Worm (Caenorhabditis elegans) whole organism, young adult: ENCODE data around the gene nhr-37.

Experiments
- B0035.1 ChIP-seq: sonication (generic microtip); optimal IDR thresholded peaks from 2 replicates; lab custom pipeline; 2016; ENCODE audit warnings: missing genetic modification characterization, mild to moderate bottlenecking, missing compliant biosample characterization, missing genotype, missing genetic modification reagents
- B0336.3 ChIP-seq: fragments of 200-800 bp; sonication (Bioruptor generic); IDR thresholded peaks from 2 replicates; pipeline ENCODE4 v1.3.6; 2022; ENCODE audit warnings: missing genetic modification characterization, missing compliant biosample characterization
- C17E4.6 ChIP-seq: fragments of 200-800 bp; sonication (Bioruptor generic); IDR thresholded peaks from 2 replicates; pipeline ENCODE4 v1.3.6; 2022; ENCODE audit warnings: missing genetic modification reagents, missing genetic modification characterization, missing compliant biosample characterization
- F10E7.11 ChIP-seq: sonication (generic microtip); optimal IDR thresholded peaks from 2 replicates; lab custom pipeline; 2017; ENCODE audit warnings: mild to moderate bottlenecking, missing genetic modification characterization, moderate library complexity, missing compliant biosample characterization
- F33H1.4 ChIP-seq: fragments of 200-800 bp; sonication (Bioruptor generic); IDR thresholded peaks from 2 replicates; pipeline ENCODE4 v1.3.6; 2022; ENCODE audit warnings: missing genetic modification reagents, missing genetic modification characterization, missing compliant biosample characterization
- F39B2.1 ChIP-seq: fragments of 200-800 bp; sonication (Bioruptor generic); IDR thresholded peaks from 2 replicates; pipeline ENCODE4 v1.3.6; 2022; ENCODE audit warnings: missing genetic modification reagents, missing genetic modification characterization, missing compliant biosample characterization
- F55B11.4 ChIP-seq: sonication (generic microtip); optimal IDR thresholded peaks from 2 replicates; lab custom pipeline; 2016; ENCODE audit warnings: missing compliant biosample characterization, missing genetic modification characterization, borderline replicate concordance; ENCODE audit not compliant: insufficient read depth
- K12H6.12 ChIP-seq: fragments of 200-800 bp; sonication (Bioruptor generic); optimal IDR thresholded peaks from 2 replicates; lab custom pipeline; 2018; ENCODE audit warnings: mild to moderate bottlenecking, missing genetic modification characterization, missing compliant biosample characterization
- T26A5.8 ChIP-seq: sonication (generic microtip); optimal IDR thresholded peaks from 2 replicates; lab custom pipeline; 2016; ENCODE audit warnings: missing genetic modification characterization, missing compliant biosample characterization
- Y67H2A.10 ChIP-seq: fragments of 200-800 bp; sonication (Bioruptor generic); conservative IDR thresholded peaks from 2 replicates; pipeline ENCODE4 v1.3.6; 2022; ENCODE audit warnings: missing genetic modification reagents, missing genetic modification characterization, missing compliant biosample characterization
- attf-6 ChIP-seq: fragments of 200-800 bp; sonication (Bioruptor generic); IDR thresholded peaks from 2 replicates; pipeline ENCODE4 v1.3.6; 2022; ENCODE audit warnings: missing genetic modification reagents, missing genetic modification characterization, missing compliant biosample characterization
- bed-1 ChIP-seq: fragments of 200-800 bp; sonication (Bioruptor generic); IDR thresholded peaks from 2 replicates; pipeline ENCODE4 v1.3.6; 2022; ENCODE audit warnings: missing genetic modification reagents, missing genetic modification characterization, missing compliant biosample characterization
- ceh-100 ChIP-seq: fragments of 200-800 bp; sonication (Bioruptor generic); IDR thresholded peaks from 2 replicates; pipeline ENCODE4 v1.3.6; 2022; ENCODE audit warnings: missing genetic modification reagents, missing genetic modification characterization, missing compliant biosample characterization
- ceh-91 ChIP-seq: fragments of 200-800 bp; sonication (Bioruptor generic); IDR thresholded peaks from 2 replicates; pipeline ENCODE4 v1.3.6; 2022; ENCODE audit warnings: missing genetic modification reagents, missing genetic modification characterization, missing compliant biosample characterization
- dpff-1 ChIP-seq: sonication (generic microtip); optimal IDR thresholded peaks from 2 replicates; lab custom pipeline; 2017; ENCODE audit warnings: mild to moderate bottlenecking, missing genetic modification characterization, missing compliant biosample characterization
- lag-1 ChIP-seq: fragments of 200-800 bp; sonication (Bioruptor generic); IDR thresholded peaks from 2 replicates; pipeline ENCODE4 v1.3.6; 2022; ENCODE audit warnings: missing genetic modification reagents, missing genetic modification characterization, missing compliant biosample characterization
- lsy-27 ChIP-seq: sonication (generic microtip); optimal IDR thresholded peaks from 2 replicates; lab custom pipeline; 2017; ENCODE audit warnings: missing genetic modification characterization, mild to moderate bottlenecking, missing compliant biosample characterization, antibody characterized with exemption, missing genotype, borderline replicate concordance; ENCODE audit not compliant: insufficient read depth
- madf-10 ChIP-seq: sonication (generic microtip); optimal IDR thresholded peaks from 2 replicates; lab custom pipeline; 2016; ENCODE audit warnings: mild to moderate bottlenecking, missing genetic modification characterization, missing compliant biosample characterization
- madf-3 ChIP-seq: fragments of 200-800 bp; sonication (Bioruptor generic); IDR thresholded peaks from 2 replicates; pipeline ENCODE4 v1.3.6; 2022; ENCODE audit warnings: missing genetic modification reagents, missing genetic modification characterization, missing compliant biosample characterization
- madf-8 ChIP-seq: fragments of 200-800 bp; sonication (Bioruptor generic); conservative IDR thresholded peaks from 2 replicates; pipeline ENCODE4 v1.3.6; 2022; ENCODE audit warnings: missing genetic modification reagents, missing genetic modification characterization, missing compliant biosample characterization
- mel-28 ChIP-seq: sonication (generic microtip); optimal IDR thresholded peaks from 2 replicates; lab custom pipeline; 2016; ENCODE audit warnings: borderline replicate concordance, mild to moderate bottlenecking, missing genetic modification characterization, missing compliant biosample characterization
- mes-4 ChIP-seq: sonication (generic microtip); optimal IDR thresholded peaks from 2 replicates; lab custom pipeline; 2016; ENCODE audit warnings: missing genotype, missing genetic modification characterization, missing compliant biosample characterization
- nfya-2 ChIP-seq: fragments of 200-800 bp; sonication (Bioruptor generic); IDR thresholded peaks from 2 replicates; pipeline ENCODE4 v1.3.6; 2022; ENCODE audit warnings: missing genetic modification reagents, missing genetic modification characterization, missing compliant biosample characterization
- nhr-179 ChIP-seq: sonication (generic microtip); optimal IDR thresholded peaks from 2 replicates; lab custom pipeline; 2016; ENCODE audit warnings: mild to moderate bottlenecking, missing genetic modification characterization, missing compliant biosample characterization
- nhr-80 ChIP-seq: sonication (generic microtip); optimal IDR thresholded peaks from 2 replicates; lab custom pipeline; 2016; ENCODE audit warnings: missing genetic modification characterization, missing compliant biosample characterization
- sdz-38 ChIP-seq: sonication (generic microtip); optimal IDR thresholded peaks from 2 replicates; lab custom pipeline; 2016; ENCODE audit warnings: missing genotype, missing genetic modification characterization, missing compliant biosample characterization
- snpc-1.1 ChIP-seq: sonication (generic microtip); optimal IDR thresholded peaks from 2 replicates; lab custom pipeline; 2017; ENCODE audit warnings: missing genetic modification characterization, mild to moderate bottlenecking, missing compliant biosample characterization, antibody characterized with exemption, moderate library complexity, missing genotype, missing genetic modification reagents; ENCODE audit not compliant: insufficient read depth
- snpc-1.3 ChIP-seq: sonication (generic microtip); optimal IDR thresholded peaks from 2 replicates; lab custom pipeline; 2017; ENCODE audit warnings: missing genetic modification characterization, mild to moderate bottlenecking, missing compliant biosample characterization, antibody characterized with exemption, moderate library complexity, missing genotype, missing genetic modification reagents; ENCODE audit not compliant: insufficient read depth
- snpc-3.4 ChIP-seq: sonication (generic microtip); optimal IDR thresholded peaks from 2 replicates; lab custom pipeline; 2017; ENCODE audit warnings: missing genetic modification characterization, mild to moderate bottlenecking, missing compliant biosample characterization, antibody characterized with exemption, moderate library complexity, missing genotype, missing genetic modification reagents
- snpc-4 ChIP-seq, 5 experiments: fragments of 150-350 bp in 1 of 5; sonication (generic microtip) in 4 of 5; optimal IDR thresholded peaks; 2 replicates each; lab custom pipeline; 2014 to 2018; ENCODE audit warnings: missing genetic modification characterization in 5 of 5, missing biosample characterization in 3 of 5, antibody characterized with exemption in 2 of 5, mild to moderate bottlenecking in 2 of 5, missing compliant biosample characterization in 2 of 5, missing genotype in 2 of 5, moderate library complexity in 2 of 5, missing genetic modification reagents in 1 of 5
- zim-3 ChIP-seq: sonication (generic microtip); optimal IDR thresholded peaks from 2 replicates; lab custom pipeline; 2017; ENCODE audit warnings: mild to moderate bottlenecking, missing genetic modification characterization, moderate library complexity, missing compliant biosample characterization
- ztf-18 ChIP-seq: sonication (generic microtip); optimal IDR thresholded peaks from 2 replicates; lab custom pipeline; 2016; ENCODE audit warnings: missing genotype, mild to moderate bottlenecking, missing genetic modification characterization, missing compliant biosample characterization
- ztf-3 ChIP-seq: fragments of 200-800 bp; sonication (Bioruptor generic); optimal IDR thresholded peaks from 2 replicates; lab custom pipeline; 2018; ENCODE audit warnings: mild to moderate bottlenecking, missing genetic modification characterization, missing compliant biosample characterization
- ztf-6 ChIP-seq: fragments of 200-800 bp; sonication (Bioruptor generic); IDR thresholded peaks from 2 replicates; pipeline ENCODE4 v1.3.6; 2022; ENCODE audit warnings: missing genetic modification reagents, missing genetic modification characterization, missing compliant biosample characterization

The nhr-37 gene

ce11 chrV:6616294-6616693 lies 5.7 kb upstream of the nhr-37 start:
- no peak for TF ChIP-seq snpc-3.4 (tag; lab: Kevin White, UChicago)
- peak; percentile 23 for TF ChIP-seq nhr-80 (tag; lab: Kevin White, UChicago)

- TF ChIP-seq nhr-179 (tag; lab: Kevin White, UChicago) (no peak), ztf-3 (GFP tag; lab: Kevin White, UChicago) (no peak), snpc-4 (GFP tag; optimal IDR thresholded peaks at IDR 0.05; lab: Kevin White, UChicago) (no peak), snpc-4 (tag; optimal IDR thresholded peaks at IDR 0.05; lab: Kevin White, UChicago) (no peak), F55B11.4 (tag; lab: Kevin White, UChicago) (no peak), F33H1.4 (GFP tag; lab: Robert Waterston, UW) (no peak), sdz-38 (tag; lab: Kevin White, UChicago) (no peak), madf-3 (no peak), mel-28 (tag; lab: Kevin White, UChicago) (no peak)
Observed at ce11 chrV:6620809-6621208, 1.2 kb upstream of the nhr-37 start.

- TF ChIP-seq lsy-27 (tag; lab: Kevin White, UChicago) (no peak), F39B2.1 (GFP tag; lab: Robert Waterston, UW) (no peak), sdz-38 (tag; lab: Kevin White, UChicago) (no peak), ztf-6 (GFP tag; lab: Robert Waterston, UW) (no peak), attf-6 (GFP tag; lab: Robert Waterston, UW) (no peak), madf-8 (GFP tag; lab: Robert Waterston, UW) (no peak), ceh-91 (GFP tag; lab: Robert Waterston, UW) (no peak), dpff-1 (tag; lab: Kevin White, UChicago) (no peak), Y67H2A.10 (GFP tag; lab: Robert Waterston, UW) (no peak), F33H1.4 (GFP tag; lab: Robert Waterston, UW) (no peak), madf-10 (tag; lab: Kevin White, UChicago) (no peak)
- TF ChIP-seq, all 124 proteins: peak for 0
Observed at ce11 chrV:6626244-6626643, 4.2 kb downstream of the nhr-37 start, which contains the start of gene ppt-1. ppt-1 (minus strand) TSS chrV:6626344.

ce11 chrV:6630769-6631168 lies 8.8 kb downstream of the nhr-37 start:
- TF ChIP-seq lag-1, result no peak
- TF ChIP-seq sdz-38 (tag; lab: Kevin White, UChicago), result no peak
- TF ChIP-seq ceh-100 (GFP tag; lab: Robert Waterston, UW), result no peak
- TF ChIP-seq nfya-2 (GFP tag; lab: Robert Waterston, UW), result no peak
- TF ChIP-seq bed-1 (GFP tag; lab: Robert Waterston, UW), result no peak

ce11 chrV:6631866-6632265 lies 9.9 kb downstream of the nhr-37 start:
- TF ChIP-seq ceh-91 (GFP tag; lab: Robert Waterston, UW), result no peak
- no peak for TF ChIP-seq Y67H2A.10 (GFP tag; lab: Robert Waterston, UW)
- TF ChIP-seq zim-3 (tag; lab: Kevin White, UChicago), result no peak
- TF ChIP-seq ztf-18, result no peak
- TF ChIP-seq F10E7.11 (tag; lab: Kevin White, UChicago), result no peak
- no peak for TF ChIP-seq bed-1 (GFP tag; lab: Robert Waterston, UW)
- TF ChIP-seq K12H6.12 (tag; lab: Kevin White, UChicago), result no peak

- TF ChIP-seq madf-8 (GFP tag; lab: Robert Waterston, UW) (no peak), lsy-27 (tag; lab: Kevin White, UChicago) (no peak), T26A5.8 (tag; lab: Kevin White, UChicago) (no peak), C17E4.6 (no peak), snpc-1.3 (no peak), snpc-1.1 (tag; lab: Kevin White, UChicago) (no peak), B0336.3 (GFP tag; lab: Robert Waterston, UW) (no peak), B0035.1 (tag; lab: Kevin White, UChicago) (no peak), mes-4 (no peak), F55B11.4 (tag; lab: Kevin White, UChicago) (no peak)
Observed at ce11 chrV:6632925-6633324, 10.9 kb downstream of the nhr-37 start, which contains the start of gene scd-2. scd-2 (plus strand) TSS chrV:6633225.
